Worm (Caenorhabditis elegans) whole organism, L4/young adult: ENCODE data around the gene col-178.

ENCODE experiments used
- W03F9.2 ChIP-seq: fragments of 150-350 bp; optimal IDR thresholded peaks from 2 replicates; lab custom pipeline; 2014; ENCODE audit warnings: missing biosample characterization, missing genetic modification characterization
- dao-5 ChIP-seq: sonication (generic microtip); optimal IDR thresholded peaks from 2 replicates; lab custom pipeline; 2016; ENCODE audit warnings: missing genotype, missing genetic modification characterization, moderate library complexity, missing compliant biosample characterization
- him-1 ChIP-seq: sonication (generic microtip); optimal IDR thresholded peaks from 2 replicates; lab custom pipeline; 2016; ENCODE audit warnings: missing genotype, missing genetic modification reagents, missing genetic modification characterization, missing compliant biosample characterization

col-178 gene

ce11 chrX:11199155-11199554, at the start of gene col-178:
TSS of gene col-178 (plus strand) at chrX:11199455.
- TF ChIP-seq dao-5 (tag; lab: Kevin White, UChicago) (no peak), him-1 (no peak), W03F9.2 (tag; lab: Kevin White, UChicago) (no peak)

- TF ChIP-seq him-1: no peak
- TF ChIP-seq dao-5 (tag; lab: Kevin White, UChicago): no peak
- TF ChIP-seq W03F9.2 (tag; lab: Kevin White, UChicago): no peak
Measured at ce11 chrX:11151494-11151893, 47.8 kb upstream of the col-178 start.

DNA sequence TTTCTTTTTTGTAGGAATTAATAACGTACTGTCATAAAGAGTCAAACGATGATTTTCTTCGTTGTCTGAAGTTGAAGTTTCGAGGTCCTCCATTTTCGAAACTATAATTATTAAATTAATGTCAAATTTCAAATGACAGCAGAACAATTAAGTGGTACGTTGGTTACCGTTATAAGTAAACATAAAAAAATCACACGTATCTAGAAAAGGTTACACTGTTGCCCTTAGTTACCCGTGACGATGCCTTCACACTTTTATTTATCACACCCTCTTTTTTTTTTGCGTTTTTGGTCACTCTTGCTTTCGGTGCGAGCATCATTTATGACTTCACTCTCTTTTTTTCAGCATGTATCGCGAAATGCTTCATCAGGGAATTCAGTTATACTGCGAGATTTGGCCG, 46.5 kb upstream of the col-178 start, which contains the start of the genes C05C9.3 and C05C9.2:
C05C9.3 (minus strand) TSS at position 101 of the 400 bp plus-strand sequence.
C05C9.2 (plus strand) TSS at position 346 of the 400 bp plus-strand sequence.
- no peak for TF ChIP-seq dao-5 (tag; lab: Kevin White, UChicago)
- no peak for TF ChIP-seq him-1
- no peak for TF ChIP-seq W03F9.2 (tag; lab: Kevin White, UChicago)

DNA sequence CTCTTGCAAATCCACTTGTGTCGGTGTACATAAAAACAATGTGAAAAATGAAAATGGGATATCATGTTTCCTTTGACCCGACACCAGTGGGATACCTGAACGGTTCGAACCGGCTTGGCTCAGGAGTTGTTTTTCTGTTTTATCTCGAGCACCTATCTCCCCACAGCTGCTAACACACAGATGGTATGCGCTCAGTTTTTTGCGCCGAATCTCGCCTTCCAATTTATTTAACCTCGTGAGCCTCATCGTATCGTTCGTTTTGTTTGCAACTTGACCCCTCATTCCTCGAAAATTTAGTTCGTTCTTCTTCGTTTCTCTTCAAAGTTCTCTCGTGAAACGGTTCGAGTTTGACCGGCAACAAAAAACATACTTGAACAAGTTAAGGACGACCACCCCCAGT, 38.7 kb upstream of the col-178 start, which contains the start of gene C05C9.1:
C05C9.1 (plus strand) TSS at position 301 of the 400 bp plus-strand sequence.
- TF ChIP-seq him-1 (no peak), dao-5 (tag; lab: Kevin White, UChicago) (no peak)

ce11 chrX:11162778-11163584, 36.3 kb upstream of the col-178 start:
- TF ChIP-seq W03F9.2 (tag; lab: Kevin White, UChicago) (no peak), him-1 (no peak), dao-5 (tag; lab: Kevin White, UChicago) (no peak)

- TF ChIP-seq dao-5 (tag; lab: Kevin White, UChicago): no peak
- no peak for TF ChIP-seq W03F9.2 (tag; lab: Kevin White, UChicago)
- TF ChIP-seq him-1: no peak
Measured at ce11 chrX:11178599-11178998, 20.7 kb upstream of the col-178 start, which contains the start of gene gnrr-6. TSS of gene gnrr-6 (plus strand) at chrX:11178899.

DNA sequence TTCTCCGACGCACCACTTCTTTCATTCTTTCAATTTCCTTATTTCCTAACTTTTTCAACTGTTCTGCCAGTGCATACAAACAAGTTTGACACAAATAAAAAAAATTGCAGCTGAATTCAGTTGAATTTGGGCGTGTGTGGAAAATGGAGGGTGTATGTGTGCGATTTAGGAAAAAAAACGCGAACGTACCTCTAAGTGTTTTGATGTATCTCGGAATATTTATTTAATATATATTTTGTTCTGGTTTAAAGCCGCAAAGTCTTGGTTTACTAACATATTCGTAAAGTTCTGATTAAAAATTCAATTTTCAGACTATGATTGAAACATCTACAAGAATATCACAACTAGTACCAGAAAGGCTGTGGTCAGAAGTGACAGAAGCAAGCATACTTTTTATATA, 13.8 kb upstream of the col-178 start, which contains the start of gene gnrr-7:
gnrr-7 (plus strand) TSS at position 301 of the 400 bp plus-strand sequence.
- no peak for TF ChIP-seq him-1

ce11 chrX:11189515-11189914, 9.7 kb upstream of the col-178 start, which contains the start of gene F13D2.1:
TSS of gene F13D2.1 (minus strand) at chrX:11189615.
- no peak for TF ChIP-seq W03F9.2 (tag; lab: Kevin White, UChicago)
- TF ChIP-seq him-1: no peak
- TF ChIP-seq dao-5 (tag; lab: Kevin White, UChicago): no peak

DNA sequence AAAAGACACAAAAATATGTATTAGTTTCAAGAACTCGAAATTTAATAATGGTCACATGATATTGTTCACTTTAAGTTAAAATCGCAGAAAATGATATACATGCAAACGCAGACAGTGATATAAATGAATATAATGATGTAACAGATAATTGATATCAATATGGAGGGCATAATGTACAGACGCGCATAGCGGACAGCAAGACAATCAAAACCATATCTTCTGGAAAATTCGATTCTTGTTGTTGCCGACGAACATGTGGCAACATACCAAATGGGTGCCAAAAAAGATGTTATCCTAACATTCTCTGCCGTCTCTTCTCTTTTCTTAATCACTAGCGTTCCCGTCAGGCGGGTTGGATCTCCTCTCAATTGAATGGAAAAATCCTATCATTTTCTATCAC, 8.8 kb upstream of the col-178 start:
- no peak for TF ChIP-seq him-1
- no peak for TF ChIP-seq dao-5 (tag; lab: Kevin White, UChicago)
- TF ChIP-seq W03F9.2 (tag; lab: Kevin White, UChicago): no peak

ce11 chrX:11193670-11194069, 5.6 kb upstream of the col-178 start:
- TF ChIP-seq dao-5 (tag; lab: Kevin White, UChicago) (no peak), him-1 (no peak), W03F9.2 (tag; lab: Kevin White, UChicago) (no peak)

DNA sequence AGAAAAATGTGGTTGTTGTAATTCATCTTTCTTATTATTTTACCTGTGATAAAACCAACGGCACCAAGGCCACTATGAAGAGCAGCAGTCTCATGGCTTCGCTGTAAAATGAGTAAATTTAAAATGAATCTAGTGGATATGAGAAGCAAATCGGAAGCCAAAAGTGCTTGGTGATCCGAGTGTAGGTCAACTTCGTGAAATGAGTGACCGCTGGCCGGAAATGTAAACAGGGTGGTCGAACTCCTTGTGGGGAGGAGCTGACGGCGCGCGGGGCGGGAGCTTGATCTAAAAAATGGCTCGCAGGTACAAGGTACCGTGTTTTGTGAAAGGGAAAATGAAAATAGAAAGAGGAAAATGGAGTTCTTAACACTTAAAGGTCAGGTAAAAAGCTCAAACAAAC, 2.5 kb upstream of the col-178 start, which contains the start of gene C34F6.1:
C34F6.1 (minus strand) TSS at position 101 of the 400 bp plus-strand sequence.
- TF ChIP-seq dao-5 (tag; lab: Kevin White, UChicago) (no peak), him-1 (no peak), W03F9.2 (tag; lab: Kevin White, UChicago) (no peak)

DNA sequence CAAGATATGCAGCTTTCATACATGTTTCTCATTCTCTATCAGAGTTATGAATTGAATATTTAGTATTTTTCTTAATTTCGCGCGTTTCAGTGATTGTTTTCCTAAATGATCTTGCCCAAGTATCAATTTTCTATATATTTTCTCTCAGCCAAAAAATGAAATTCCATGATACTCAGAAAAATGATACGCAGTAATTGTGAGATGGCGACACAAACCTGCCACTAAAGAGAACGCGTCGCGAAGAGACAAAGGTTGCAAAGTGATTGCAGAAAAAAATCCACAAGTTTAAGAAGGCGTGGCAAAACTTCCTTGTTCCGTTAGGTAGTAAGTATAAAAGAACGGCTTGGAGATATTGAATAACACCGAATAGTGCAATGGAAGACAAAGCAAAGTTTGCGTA, 1.9 kb downstream of the col-178 start, which contains the start of gene col-179:
col-179 (plus strand) TSS at position 301 of the 400 bp plus-strand sequence.
- no peak for TF ChIP-seq W03F9.2 (tag; lab: Kevin White, UChicago)
- no peak for TF ChIP-seq him-1
- no peak for TF ChIP-seq dao-5 (tag; lab: Kevin White, UChicago)

ce11 chrX:11203773-11204172, 4.5 kb downstream of the col-178 start, which contains the start of gene C34F6.11:
TSS of gene C34F6.11 (minus strand) at chrX:11203932.
- no peak for TF ChIP-seq dao-5 (tag; lab: Kevin White, UChicago)
- TF ChIP-seq him-1: no peak
- no peak for TF ChIP-seq W03F9.2 (tag; lab: Kevin White, UChicago)

- TF ChIP-seq W03F9.2 (tag; lab: Kevin White, UChicago) (peak; percentile 46), dao-5 (tag; lab: Kevin White, UChicago) (no peak), him-1 (peak; percentile 42)
Measured at ce11 chrX:11206953-11207352, 7.7 kb downstream of the col-178 start, which contains the start of gene hst-2. TSS of gene hst-2 (minus strand) at chrX:11207155.
